In the genomic region with DNA sequence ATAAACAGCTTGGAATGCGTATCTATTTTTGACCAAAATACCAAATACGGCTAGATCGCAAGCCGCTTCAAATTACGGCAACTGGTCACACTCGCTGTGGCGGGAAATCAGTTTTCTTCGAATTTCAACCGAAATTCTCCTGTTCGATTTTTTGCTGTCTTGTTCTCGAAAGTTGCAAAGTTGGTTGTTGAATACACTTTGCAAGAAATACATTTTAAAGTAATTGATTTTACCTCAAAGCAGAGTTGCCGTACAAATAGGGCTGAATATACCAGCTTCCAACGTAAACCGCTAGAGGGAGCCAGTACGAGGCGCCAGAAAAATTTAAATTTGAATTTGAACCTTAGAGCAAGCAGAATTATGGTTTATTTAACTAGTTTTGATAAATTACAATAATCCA, we compare ENCODE assay signal across 1 fruit fly cellular context.
TF ChIP-seq lines count a peak whose summit lies in the region.

A gene (minus strand): TSS at position 43 of the 400 bp plus-strand sequence.

TF ChIP-seq in whole organism, embryonic, 481 proteins besides CTCF, POLR2A, EP300 and RAD21 (continued from another document):
- TF ChIP-seq CG32767 (GFP tag; IDR thresholded peaks at IDR 0.05; lab: Robert Waterston, UW) (no peak), CG14710 (tag; optimal IDR thresholded peaks at IDR 0.05; lab: Kevin White, UChicago) (peak; percentile 77), CG8359 (GFP tag; optimal IDR thresholded peaks at IDR 0.05; lab: Kevin White, UChicago; ENCODE audit: borderline replicate concordance) (no peak), CG12104 (GFP tag; optimal IDR thresholded peaks at IDR 0.05; lab: Kevin White, UChicago) (no peak), NfI (GFP tag; optimal IDR thresholded peaks at IDR 0.05; lab: Kevin White, UChicago) (no peak), CG43689 (GFP tag; IDR thresholded peaks at IDR 0.05; lab: Robert Waterston, UW) (no peak), Atf-2 (GFP tag; optimal IDR thresholded peaks at IDR 0.05; lab: Kevin White, UChicago) (no peak), tgo (GFP tag; IDR thresholded peaks at IDR 0.05; lab: Robert Waterston, UW) (no peak), pan (optimal IDR thresholded peaks at IDR 0.05; lab: Kevin White, UChicago) (no peak), pan (GFP tag; optimal IDR thresholded peaks at IDR 0.05 in 1 of 2, IDR thresholded peaks at IDR 0.05 in 1 of 2) (no peak), slbo (GFP tag; IDR thresholded peaks at IDR 0.05; lab: Robert Waterston, UW) (no peak), pum (GFP tag; optimal IDR thresholded peaks at IDR 0.05; lab: Kevin White, UChicago) (no peak), dati (GFP tag; IDR thresholded peaks at IDR 0.05; lab: Robert Waterston, UW) (no peak), Awh (GFP tag; IDR thresholded peaks at IDR 0.05; lab: Robert Waterston, UW) (no peak), CG6813 (GFP tag; optimal IDR thresholded peaks at IDR 0.05; lab: Kevin White, UChicago) (no peak), trh (GFP tag; optimal IDR thresholded peaks at IDR 0.05; lab: Kevin White, UChicago) (no peak), phol (tag; optimal IDR thresholded peaks at IDR 0.05; lab: Kevin White, UChicago) (peak; percentile 49), Oli (tag; optimal IDR thresholded peaks at IDR 0.05; lab: Kevin White, UChicago) (no peak), CG31388 (GFP tag; optimal IDR thresholded peaks at IDR 0.05; lab: Kevin White, UChicago) (no peak), Xrp1 (GFP tag; IDR thresholded peaks at IDR 0.05; lab: Robert Waterston, UW) (no peak), croc (GFP tag; conservative IDR thresholded peaks at IDR 0.05; lab: Robert Waterston, UW) (no peak), CG10209 (GFP tag; optimal IDR thresholded peaks at IDR 0.05; lab: Kevin White, UChicago) (no peak), CG11504 (tag; optimal IDR thresholded peaks at IDR 0.05; lab: Kevin White, UChicago) (no peak), CG1792 (GFP tag; optimal IDR thresholded peaks at IDR 0.05; lab: Kevin White, UChicago) (no peak), unpg (GFP tag; optimal IDR thresholded peaks at IDR 0.05; lab: Kevin White, UChicago) (no peak), CG13123 (GFP tag; optimal IDR thresholded peaks at IDR 0.05; lab: Kevin White, UChicago) (no peak), luna (GFP tag; optimal IDR thresholded peaks at IDR 0.05; lab: Kevin White, UChicago) (no peak), CG4617 (GFP tag; optimal IDR thresholded peaks at IDR 0.05; lab: Kevin White, UChicago; ENCODE audit: borderline replicate concordance) (no peak), Lpt (GFP tag; optimal IDR thresholded peaks at IDR 0.05; lab: Kevin White, UChicago) (no peak), nerfin-1 (tag; optimal IDR thresholded peaks at IDR 0.05; lab: Kevin White, UChicago) (no peak), rib (GFP tag; IDR thresholded peaks at IDR 0.05; lab: Robert Waterston, UW) (no peak), Trl (optimal IDR thresholded peaks at IDR 0.05; lab: Kevin White, UChicago) (no peak), Trl (GFP tag; optimal IDR thresholded peaks at IDR 0.05; lab: Kevin White, UChicago) (peak; percentile 25), CG14050 (GFP tag; IDR thresholded peaks at IDR 0.05; lab: Robert Waterston, UW) (no peak), bbx (GFP tag; IDR thresholded peaks at IDR 0.05; lab: Robert Waterston, UW; ENCODE audit: partially characterized antibody) (no peak), CG13424 (tag; optimal IDR thresholded peaks at IDR 0.05; lab: Kevin White, UChicago) (no peak), fd96Cb (tag; optimal IDR thresholded peaks at IDR 0.05; lab: Kevin White, UChicago) (no peak), CG16863 (GFP tag; optimal IDR thresholded peaks at IDR 0.05; lab: Kevin White, UChicago) (no peak), CG34224 (GFP tag; IDR thresholded peaks at IDR 0.05; lab: Robert Waterston, UW; ENCODE audit: partially characterized antibody) (no peak), Sin3A (optimal IDR thresholded peaks at IDR 0.05; lab: Kevin White, UChicago) (peak; percentile 97), jing (GFP tag; optimal IDR thresholded peaks at IDR 0.05; lab: Kevin White, UChicago) (no peak), Mad (GFP tag; optimal IDR thresholded peaks at IDR 0.05; lab: Kevin White, UChicago) (no peak), jumu (GFP tag; optimal IDR thresholded peaks at IDR 0.05; lab: Kevin White, UChicago) (no peak), pfk (GFP tag; optimal IDR thresholded peaks at IDR 0.05; lab: Kevin White, UChicago) (no peak), CG4730 (GFP tag; IDR thresholded peaks at IDR 0.05; lab: Robert Waterston, UW) (no peak), p53 (GFP tag; optimal IDR thresholded peaks at IDR 0.05; lab: Kevin White, UChicago) (peak; percentile 32), CG15696 (tag; optimal IDR thresholded peaks at IDR 0.05; lab: Kevin White, UChicago) (no peak), ro (GFP tag; IDR thresholded peaks at IDR 0.05; lab: Robert Waterston, UW) (no peak), CG3847 (GFP tag; IDR thresholded peaks at IDR 0.05; lab: Robert Waterston, UW) (peak; percentile 68), CG11456 (GFP tag; IDR thresholded peaks at IDR 0.05; lab: Robert Waterston, UW) (peak; percentile 30; the same call in 1 of the 3 replicates), vfl (GFP tag; optimal IDR thresholded peaks at IDR 0.05; lab: Kevin White, UChicago) (no peak), CG2875 (GFP tag; optimal IDR thresholded peaks at IDR 0.05; lab: Kevin White, UChicago) (no peak), Hr51 (GFP tag; optimal IDR thresholded peaks at IDR 0.05; lab: Kevin White, UChicago) (no peak), CG17328 (GFP tag; IDR thresholded peaks at IDR 0.05; lab: Robert Waterston, UW) (no peak), chn (GFP tag; optimal IDR thresholded peaks at IDR 0.05; lab: Kevin White, UChicago) (no peak), CG2678 (tag; optimal IDR thresholded peaks at IDR 0.05; lab: Kevin White, UChicago) (no peak), Hr3 (GFP tag; optimal IDR thresholded peaks at IDR 0.05; lab: Kevin White, UChicago) (no peak), Drgx (GFP tag; IDR thresholded peaks at IDR 0.05; lab: Robert Waterston, UW) (no peak), Bteb2 (GFP tag; optimal IDR thresholded peaks at IDR 0.05; lab: Kevin White, UChicago) (no peak), lab (GFP tag; optimal IDR thresholded peaks at IDR 0.05; lab: Kevin White, UChicago) (no peak), knrl (GFP tag; IDR thresholded peaks at IDR 0.05; lab: Robert Waterston, UW; ENCODE audit: partially characterized antibody) (peak; percentile 34; the same call in 1 of the 3 replicates), Jarid2 (GFP tag; optimal IDR thresholded peaks at IDR 0.05; lab: Kevin White, UChicago) (no peak), Dip2 (GFP tag; IDR thresholded peaks at IDR 0.05; lab: Robert Waterston, UW) (no peak), bab2 (GFP tag; optimal IDR thresholded peaks at IDR 0.05; lab: Kevin White, UChicago) (no peak), gro (GFP tag; optimal IDR thresholded peaks at IDR 0.05; lab: Kevin White, UChicago) (no peak), Sry-δ (GFP tag; optimal IDR thresholded peaks at IDR 0.05; lab: Kevin White, UChicago) (peak; percentile 56), CG6654 (GFP tag; optimal IDR thresholded peaks at IDR 0.05; lab: Kevin White, UChicago) (no peak), schlank (tag; optimal IDR thresholded peaks at IDR 0.05; lab: Kevin White, UChicago) (no peak), her (GFP tag; optimal IDR thresholded peaks at IDR 0.05; lab: Kevin White, UChicago) (no peak), CG10543 (GFP tag; optimal IDR thresholded peaks at IDR 0.05; lab: Kevin White, UChicago) (no peak), da (GFP tag; optimal IDR thresholded peaks at IDR 0.05; lab: Kevin White, UChicago) (peak; percentile 37), CG34422 (GFP tag; IDR thresholded peaks at IDR 0.05; lab: Robert Waterston, UW) (0 out of 3 replicates have a peak, but pooled peaks have one; percentile 30), Spps (tag; optimal IDR thresholded peaks at IDR 0.05; lab: Kevin White, UChicago) (no peak), CG17186 (GFP tag; optimal IDR thresholded peaks at IDR 0.05; lab: Kevin White, UChicago) (peak; percentile 16), CG13775 (GFP tag; optimal IDR thresholded peaks at IDR 0.05; lab: Kevin White, UChicago) (no peak), row (GFP tag; IDR thresholded peaks at IDR 0.05; lab: Robert Waterston, UW) (0 out of 3 replicates have a peak, but pooled peaks have one; percentile 5), trem (tag; optimal IDR thresholded peaks at IDR 0.05; lab: Kevin White, UChicago) (peak; percentile 74), CG31224 (GFP tag; IDR thresholded peaks at IDR 0.05; lab: Robert Waterston, UW) (no peak), CG3995 (GFP tag; optimal IDR thresholded peaks at IDR 0.05; lab: Kevin White, UChicago) (no peak), CG7928 (GFP tag; optimal IDR thresholded peaks at IDR 0.05; lab: Kevin White, UChicago) (peak; percentile 86), lmd (GFP tag; IDR thresholded peaks at IDR 0.05; lab: Robert Waterston, UW) (no peak), CG8765 (GFP tag; IDR thresholded peaks at IDR 0.05; lab: Robert Waterston, UW) (no peak), CG11085 (GFP tag; IDR thresholded peaks at IDR 0.05; lab: Robert Waterston, UW) (no peak), crc (GFP tag; optimal IDR thresholded peaks at IDR 0.05; lab: Kevin White, UChicago) (no peak), Ets97D (GFP tag; optimal IDR thresholded peaks at IDR 0.05; lab: Kevin White, UChicago) (peak; percentile 58), Mrtf (GFP tag; IDR thresholded peaks at IDR 0.05; lab: Robert Waterston, UW) (no peak), danr (GFP tag; IDR thresholded peaks at IDR 0.05; lab: Robert Waterston, UW) (no peak), nmo (GFP tag; optimal IDR thresholded peaks at IDR 0.05; lab: Kevin White, UChicago) (peak; percentile 72), CG1603 (tag; optimal IDR thresholded peaks at IDR 0.05; lab: Kevin White, UChicago) (no peak), CG8388 (GFP tag; optimal IDR thresholded peaks at IDR 0.05; lab: Kevin White, UChicago) (no peak), CG10267 (tag; optimal IDR thresholded peaks at IDR 0.05; lab: Kevin White, UChicago) (peak; percentile 56), CG15479 (GFP tag; optimal IDR thresholded peaks at IDR 0.05; lab: Kevin White, UChicago) (no peak), inv (GFP tag; IDR thresholded peaks at IDR 0.05; lab: Robert Waterston, UW; ENCODE audit: partially characterized antibody) (no peak), CG8089 (GFP tag; optimal IDR thresholded peaks at IDR 0.05; lab: Kevin White, UChicago) (no peak)
